Worm (Caenorhabditis elegans) whole organism, L3 larva: ENCODE measurements around the gene C06E2.1.

Experiments used
- ceh-28 ChIP-seq: fragments of 150-350 bp; optimal IDR thresholded peaks from 2 replicates; lab custom pipeline; 2014; ENCODE audit warnings: missing biosample characterization, missing genetic modification reagents, missing genetic modification characterization
- egl-5 ChIP-seq: fragments of 150-350 bp; optimal IDR thresholded peaks from 2 replicates; lab custom pipeline; 2017; ENCODE audit warnings: missing biosample characterization, missing genetic modification reagents, missing genetic modification characterization, inconsistent platforms
- elt-3 ChIP-seq, 3 experiments: fragments of 150-350 bp in 1 of 3; sonication (generic microtip) in 2 of 3; optimal IDR thresholded peaks; 2 replicates in 2 of 3; 4 replicates in 1 of 3; lab custom pipeline; 2014 to 2017; ENCODE audit warnings: missing biosample characterization in 3 of 3, missing genetic modification characterization in 3 of 3
- fkh-10 ChIP-seq: sonication (generic microtip); optimal IDR thresholded peaks from 2 replicates; lab custom pipeline; 2017; ENCODE audit warnings: missing biosample characterization, missing genetic modification reagents, missing genetic modification characterization
- lin-39 ChIP-seq: fragments of 150-350 bp; optimal IDR thresholded peaks from 2 replicates; lab custom pipeline; 2018; ENCODE audit warnings: missing biosample characterization, missing genetic modification reagents, missing genetic modification characterization
- nhr-11 ChIP-seq: fragments of 150-350 bp; optimal IDR thresholded peaks from 2 replicates; lab custom pipeline; 2014; ENCODE audit warnings: missing biosample characterization, missing genetic modification characterization
- ztf-11 ChIP-seq: fragments of 150-350 bp; optimal IDR thresholded peaks from 2 replicates; lab custom pipeline; 2014; ENCODE audit warnings: missing biosample characterization, missing genetic modification characterization

DNA sequence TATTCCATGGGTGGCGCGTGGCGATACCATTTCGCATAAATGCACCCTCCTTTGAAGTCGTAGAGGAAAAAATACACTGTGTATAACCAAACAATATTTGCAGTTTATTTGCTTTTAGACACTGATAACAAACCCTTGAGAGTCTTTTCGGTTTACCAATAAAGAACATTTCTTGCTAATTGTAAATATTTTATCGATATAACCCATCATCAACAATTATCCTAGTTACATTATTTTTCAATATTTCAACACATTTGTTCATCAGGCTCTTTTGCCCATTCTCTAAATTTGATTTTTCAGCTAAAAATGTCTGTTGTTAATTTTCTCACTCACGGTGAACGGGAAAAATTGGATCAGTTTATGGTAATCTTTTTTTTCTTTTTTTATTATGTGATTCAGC, 30.7 kb downstream of the C06E2.1 start, which contains the start of gene ubc-23:
- TF ChIP-seq elt-3 (tag; optimal IDR thresholded peaks at IDR 0.05; lab: Kevin White, UChicago): no peak
- TF ChIP-seq ceh-28 (tag; lab: Kevin White, UChicago): no peak
- TF ChIP-seq lin-39 (tag; lab: Kevin White, UChicago): no peak
- no peak for TF ChIP-seq egl-5 (tag; lab: Kevin White, UChicago)
- no peak for TF ChIP-seq ztf-11 (tag; lab: Kevin White, UChicago)
- no peak for TF ChIP-seq nhr-11 (tag; lab: Kevin White, UChicago)
- no peak for TF ChIP-seq fkh-10 (GFP tag; lab: Kevin White, UChicago)
